Worm (Caenorhabditis elegans): ENCODE measurements around the gene R02F2.1.

DNA sequence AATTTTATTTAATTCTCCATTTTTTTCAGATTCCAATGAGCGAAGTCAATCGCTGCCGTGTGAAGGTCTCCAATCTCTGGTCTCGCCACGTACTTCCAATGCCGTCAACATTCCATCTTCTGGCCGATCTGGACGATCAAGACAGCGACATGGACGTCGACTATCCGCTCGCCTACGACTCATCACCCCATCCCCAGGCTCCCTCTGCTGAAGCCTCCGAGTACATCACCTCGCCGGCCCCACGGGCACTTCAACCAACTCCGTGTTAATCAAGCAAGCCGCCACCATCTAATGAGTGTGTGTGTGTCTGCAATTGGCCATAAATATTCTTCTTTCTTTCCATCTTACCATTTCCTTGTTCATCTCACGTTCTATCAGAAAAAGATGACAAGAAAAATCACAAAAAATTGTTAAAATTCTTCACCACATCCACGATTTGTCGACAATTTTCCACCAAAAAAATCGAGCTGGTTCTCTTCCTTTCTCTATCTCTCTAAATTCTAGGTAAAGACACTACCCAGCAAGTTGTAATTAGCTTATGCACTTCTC lies 3.9 kb downstream of the R02F2.1 start:
- no peak for TF ChIP-seq snpc-4 (tag; optimal IDR thresholded peaks at IDR 0.05)
- TF ChIP-seq unc-62 (GFP tag; optimal IDR thresholded peaks at IDR 0.05 in 1 of 2) = no peak
- TF ChIP-seq unc-62 (tag; optimal IDR thresholded peaks at IDR 0.05) = no peak
- TF ChIP-seq jun-1 (tag; optimal IDR thresholded peaks at IDR 0.05) = no peak
- no peak for TF ChIP-seq nhr-28 (tag; optimal IDR thresholded peaks at IDR 0.05)
